Fruit fly (Drosophila melanogaster) whole organism, wandering third instar larva: ENCODE results near the gene Myc.

Experiments
- Abd-B ChIP-seq: fragments of >200 bp; optimal IDR thresholded peaks from 2 replicates; lab custom pipeline; 2017; ENCODE audit warnings: missing biosample characterization, missing genetic modification characterization
- CG32264 ChIP-seq: fragments of 200-800 bp; sonication (Bioruptor generic); optimal IDR thresholded peaks from 2 replicates; lab custom pipeline; 2016; ENCODE audit warnings: missing biosample characterization, missing genetic modification characterization
- CG9705 ChIP-seq: fragments of 200-800 bp; sonication (Bioruptor generic); optimal IDR thresholded peaks from 2 replicates; lab custom pipeline; 2018; ENCODE audit warnings: missing biosample characterization, mild to moderate bottlenecking, missing genetic modification characterization
- CrebA ChIP-seq: fragments of 200-800 bp; sonication (Bioruptor generic); optimal IDR thresholded peaks from 2 replicates; lab custom pipeline; 2016; ENCODE audit warnings: missing biosample characterization, mild to moderate bottlenecking, missing genetic modification characterization, borderline replicate concordance
- Dfd ChIP-seq: fragments of >200 bp; optimal IDR thresholded peaks from 2 replicates; lab custom pipeline; 2017; ENCODE audit warnings: missing biosample characterization, missing genetic modification characterization
- Dif ChIP-seq: fragments of 200-275, 200-300 bp; sonication (Bioruptor generic); optimal IDR thresholded peaks from 2 replicates; lab custom pipeline; 2018; ENCODE audit warnings: missing biosample characterization, missing genetic modification characterization; ENCODE audit not compliant: partially characterized antibody
- GATAd ChIP-seq: sonication (Bioruptor generic); optimal IDR thresholded peaks from 2 replicates; lab custom pipeline; 2016; ENCODE audit warnings: missing biosample characterization, missing genetic modification characterization
- HLH106 ChIP-seq: fragments of 200-800 bp; optimal IDR thresholded peaks from 3 replicates; lab custom pipeline; 2019; ENCODE audit warnings: missing biosample characterization, mild to moderate bottlenecking, missing genetic modification characterization, moderate library complexity
- Hnf4 ChIP-seq: fragments of 200-800 bp; sonication (Bioruptor generic); optimal IDR thresholded peaks from 2 replicates; lab custom pipeline; 2016; ENCODE audit warnings: missing biosample characterization, mild to moderate bottlenecking, missing genetic modification characterization
- Hr78 ChIP-seq: fragments of >200 bp; optimal IDR thresholded peaks from 2 replicates; lab custom pipeline; 2017; ENCODE audit warnings: missing biosample characterization, missing genetic modification characterization
- Hr83 ChIP-seq: fragments of 200-300 bp; sonication (Bioruptor generic); optimal IDR thresholded peaks from 2 replicates; lab custom pipeline; 2016; ENCODE audit warnings: missing biosample characterization, mild to moderate bottlenecking, missing genetic modification characterization, moderate library complexity; ENCODE audit not compliant: poor library complexity, severe bottlenecking
- Jra ChIP-seq: sonication (Bioruptor generic); optimal IDR thresholded peaks from 2 replicates; lab custom pipeline; 2016; ENCODE audit warnings: missing biosample characterization, missing genetic modification characterization
- Mio ChIP-seq: sonication (Bioruptor generic); optimal IDR thresholded peaks from 2 replicates; lab custom pipeline; 2016; ENCODE audit warnings: missing biosample characterization, missing genetic modification characterization
- Myc ChIP-seq: fragments of >200 bp; optimal IDR thresholded peaks from 2 replicates; lab custom pipeline; 2017
- N ChIP-seq: fragments of >200 bp; optimal IDR thresholded peaks from 2 replicates; lab custom pipeline; 2018; ENCODE audit warnings: missing biosample characterization, missing external identifiers, missing genetic modification characterization
- OdsH ChIP-seq: fragments of 200-800 bp; sonication (Bioruptor generic); optimal IDR thresholded peaks from 2 replicates; lab custom pipeline; 2016; ENCODE audit warnings: missing biosample characterization, mild to moderate bottlenecking, missing genetic modification characterization
- Rel ChIP-seq, 2 experiments: fragments of 200-800 bp; sonication (Bioruptor generic) in 1 of 2; optimal IDR thresholded peaks; 2 replicates in 1 of 2; 3 replicates in 1 of 2; lab custom pipeline; 2016 to 2019; ENCODE audit warnings: mild to moderate bottlenecking in 2 of 2, missing biosample characterization in 2 of 2, missing genetic modification characterization in 2 of 2, moderate library complexity in 1 of 2
- Sp1 ChIP-seq: fragments of 200-800 bp; sonication (Bioruptor generic); optimal IDR thresholded peaks from 3 replicates; lab custom pipeline; 2019; ENCODE audit warnings: missing biosample characterization, mild to moderate bottlenecking, missing genetic modification characterization, moderate library complexity
- Vsx2 ChIP-seq: fragments of 200-300, 225-300 bp; sonication (Bioruptor generic); optimal IDR thresholded peaks from 2 replicates; lab custom pipeline; 2018; ENCODE audit warnings: missing biosample characterization, missing genetic modification characterization; ENCODE audit not compliant: partially characterized antibody
- br ChIP-seq: fragments of 200-800 bp; sonication (Bioruptor generic); optimal IDR thresholded peaks from 2 replicates; lab custom pipeline; 2016; ENCODE audit warnings: missing biosample characterization, missing genetic modification characterization
- brk ChIP-seq: fragments of 200-800 bp; sonication (Bioruptor generic); optimal IDR thresholded peaks from 2 replicates; lab custom pipeline; 2016; ENCODE audit warnings: missing biosample characterization, mild to moderate bottlenecking, missing genetic modification characterization
- dl ChIP-seq, 2 experiments: fragments of 175-275, 200-275 bp in 1 of 2; fragments of 200-275 bp in 1 of 2; sonication (Bioruptor generic); optimal IDR thresholded peaks; lab custom pipeline; 2018; ENCODE audit warnings: mild to moderate bottlenecking in 2 of 2, missing biosample characterization in 2 of 2, missing genetic modification characterization in 2 of 2, moderate library complexity in 2 of 2; ENCODE audit not compliant: partially characterized antibody in 2 of 2, insufficient read depth in 1 of 2
- dmrt93B ChIP-seq: fragments of 200-800 bp; sonication (Bioruptor generic); optimal IDR thresholded peaks from 2 replicates; lab custom pipeline; 2018; ENCODE audit warnings: missing biosample characterization, mild to moderate bottlenecking, missing genetic modification characterization
- dsf ChIP-seq: sonication (Bioruptor generic); optimal IDR thresholded peaks from 2 replicates; lab custom pipeline; 2016; ENCODE audit warnings: missing biosample characterization, missing genetic modification characterization, borderline replicate concordance
- ey ChIP-seq: fragments of 200-800 bp; sonication (Bioruptor generic); optimal IDR thresholded peaks from 2 replicates; lab custom pipeline; 2016; ENCODE audit warnings: missing biosample characterization, missing genetic modification characterization
- foxo ChIP-seq, 2 experiments: fragments of 200-800 bp; sonication (Bioruptor generic); optimal IDR thresholded peaks; 2 replicates in 1 of 2; 3 replicates in 1 of 2; lab custom pipeline; 2016 to 2017; ENCODE audit warnings: missing biosample characterization in 2 of 2, missing genetic modification characterization in 2 of 2
- fru ChIP-seq: fragments of 200-800 bp; sonication (Bioruptor generic); optimal IDR thresholded peaks from 3 replicates; lab custom pipeline; 2016; ENCODE audit warnings: missing biosample characterization, mild to moderate bottlenecking, missing genetic modification characterization
- h ChIP-seq: fragments of 200-800 bp; sonication (Bioruptor generic); optimal IDR thresholded peaks from 3 replicates; lab custom pipeline; 2016; ENCODE audit warnings: missing biosample characterization, mild to moderate bottlenecking, missing genetic modification characterization
- jim ChIP-seq: fragments of 175-275, 200-325 bp; sonication (Bioruptor generic); optimal IDR thresholded peaks from 2 replicates; lab custom pipeline; 2016; ENCODE audit warnings: missing biosample characterization, mild to moderate bottlenecking, missing genetic modification characterization
- lola ChIP-seq: fragments of >200 bp; optimal IDR thresholded peaks from 2 replicates; lab custom pipeline; 2017; ENCODE audit warnings: missing biosample characterization, missing genetic modification characterization
- pan ChIP-seq: fragments of >200 bp; optimal IDR thresholded peaks from 2 replicates; lab custom pipeline; 2017
- psq ChIP-seq: fragments of 200-800 bp; sonication (Bioruptor generic); optimal IDR thresholded peaks from 3 replicates; lab custom pipeline; 2017; ENCODE audit warnings: missing biosample characterization, mild to moderate bottlenecking, missing genetic modification characterization, moderate library complexity
- rgr ChIP-seq: fragments of 200-800 bp; sonication (Bioruptor generic); optimal IDR thresholded peaks from 3 replicates; lab custom pipeline; 2016; ENCODE audit warnings: missing biosample characterization, mild to moderate bottlenecking, missing genetic modification characterization
- sage ChIP-seq: fragments of 200-800 bp; sonication (Bioruptor generic); optimal IDR thresholded peaks from 2 replicates; lab custom pipeline; 2016; ENCODE audit warnings: missing biosample characterization, mild to moderate bottlenecking, missing genetic modification characterization
- sv ChIP-seq: fragments of 200-800 bp; sonication (Bioruptor generic); optimal IDR thresholded peaks from 3 replicates; lab custom pipeline; 2016; ENCODE audit warnings: missing biosample characterization, missing genetic modification characterization
- tai ChIP-seq: sonication (Bioruptor generic); optimal IDR thresholded peaks from 2 replicates; lab custom pipeline; 2016; ENCODE audit warnings: missing biosample characterization, missing genetic modification characterization
- usp ChIP-seq: fragments of >200 bp; optimal IDR thresholded peaks from 2 replicates; lab custom pipeline; 2017; ENCODE audit warnings: missing biosample characterization, missing genetic modification characterization
- woc ChIP-seq: sonication (Bioruptor generic); optimal IDR thresholded peaks from 2 replicates; lab custom pipeline; 2016; ENCODE audit warnings: missing biosample characterization, mild to moderate bottlenecking, missing genetic modification characterization

Myc gene

DNA sequence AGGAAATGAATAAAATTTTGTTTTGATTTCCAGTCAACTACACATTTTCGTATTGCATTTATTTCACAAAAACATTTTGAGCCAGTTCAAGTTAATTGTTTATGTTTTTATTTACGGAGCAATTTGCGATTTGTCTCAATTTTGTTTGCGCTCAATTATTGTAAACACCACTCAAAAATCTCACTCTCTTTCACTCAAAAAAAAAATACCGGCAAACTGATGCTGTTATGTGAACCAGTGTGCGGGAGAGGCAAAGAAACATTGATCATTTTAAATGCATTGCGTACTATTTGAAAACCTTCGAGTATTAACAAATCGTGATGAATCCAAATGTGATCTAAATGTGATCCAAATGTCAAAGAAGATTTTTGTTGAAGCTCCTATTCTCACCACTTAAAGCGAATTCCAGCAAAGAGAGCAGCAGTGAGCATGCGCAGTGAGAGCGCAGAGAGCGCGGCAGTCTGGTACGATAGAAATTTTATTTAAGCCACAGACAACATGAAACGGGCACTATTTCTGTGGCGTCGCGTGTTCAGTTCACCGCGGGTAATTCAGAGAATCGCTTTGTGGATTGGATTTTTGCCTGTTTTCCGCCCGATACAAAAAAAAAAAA lies at the start of gene Myc:
Gene Myc (plus strand): TSS at position 504 of the 613 bp plus-strand sequence.
- TF ChIP-seq brk (GFP tag; lab: Kevin White, UChicago): no peak
- no peak for TF ChIP-seq GATAd (GFP tag; lab: Kevin White, UChicago)
- TF ChIP-seq CG9705 (GFP tag; lab: Kevin White, UChicago): no peak
- TF ChIP-seq Jra (GFP tag; lab: Kevin White, UChicago): no peak
- TF ChIP-seq OdsH (GFP tag; lab: Kevin White, UChicago): no peak
- no peak for TF ChIP-seq sage
- TF ChIP-seq Sp1 (GFP tag; lab: Kevin White, UChicago): peak; percentile 13
- TF ChIP-seq usp (GFP tag; lab: Kevin White, UChicago): no peak
- TF ChIP-seq sv: no peak
- no peak for TF ChIP-seq pan (lab: Kevin White, UChicago)
- no peak for TF ChIP-seq Rel (GFP tag; optimal IDR thresholded peaks at IDR 0.05; lab: Kevin White, UChicago)
- no peak for TF ChIP-seq Rel (tag; optimal IDR thresholded peaks at IDR 0.05; lab: Kevin White, UChicago)
- peak; percentile 21 for TF ChIP-seq fru (GFP tag; lab: Kevin White, UChicago)
- TF ChIP-seq rgr (GFP tag; lab: Kevin White, UChicago): no peak
- no peak for TF ChIP-seq woc (GFP tag; lab: Kevin White, UChicago)
- no peak for TF ChIP-seq N (GFP tag; lab: Kevin White, UChicago)
- peak; percentile 76 for TF ChIP-seq Dif (GFP tag; lab: Kevin White, UChicago)
- no peak for TF ChIP-seq Abd-B
- TF ChIP-seq dsf (GFP tag; lab: Kevin White, UChicago): no peak
- no peak for TF ChIP-seq Hr78
- no peak for TF ChIP-seq Hr83 (GFP tag; lab: Kevin White, UChicago)
- no peak for TF ChIP-seq tai (GFP tag; lab: Kevin White, UChicago)
- no peak for TF ChIP-seq Hnf4 (GFP tag; lab: Kevin White, UChicago)
- TF ChIP-seq ey: no peak
- peak; percentile 28 for TF ChIP-seq jim (GFP tag; lab: Kevin White, UChicago)
- TF ChIP-seq Myc (lab: Kevin White, UChicago): no peak
- no peak for TF ChIP-seq br (GFP tag; lab: Kevin White, UChicago)
- no peak for TF ChIP-seq foxo (GFP tag; optimal IDR thresholded peaks at IDR 0.05; lab: Kevin White, UChicago)
- no peak for TF ChIP-seq HLH106 (tag; lab: Kevin White, UChicago)
- peak; percentile 49 to 57 for TF ChIP-seq dl (GFP tag; optimal IDR thresholded peaks at IDR 0.05; lab: Kevin White, UChicago; ENCODE audit: insufficient read depth in 1 of 2, partially characterized antibody in 2 of 2)
- TF ChIP-seq lola (GFP tag; lab: Kevin White, UChicago): no peak
- no peak for TF ChIP-seq Mio (GFP tag; lab: Kevin White, UChicago)
- no peak for TF ChIP-seq CG32264 (GFP tag; lab: Kevin White, UChicago)
- peak; percentile 82 for TF ChIP-seq Vsx2 (GFP tag; lab: Kevin White, UChicago)
- TF ChIP-seq CrebA (GFP tag; lab: Kevin White, UChicago): peak; percentile 21
- TF ChIP-seq psq (GFP tag; lab: Kevin White, UChicago): no peak
- no peak for TF ChIP-seq Dfd (GFP tag; lab: Kevin White, UChicago)
- no peak for TF ChIP-seq h (GFP tag; lab: Kevin White, UChicago)
- no peak for TF ChIP-seq dmrt93B (GFP tag; lab: Kevin White, UChicago)

- TF ChIP-seq dmrt93B (GFP tag; lab: Kevin White, UChicago): peak; percentile 10
- TF ChIP-seq psq (GFP tag; lab: Kevin White, UChicago): peak; percentile 27
- TF ChIP-seq usp (GFP tag; lab: Kevin White, UChicago): no peak
- peak; percentile 50 for TF ChIP-seq h (GFP tag; lab: Kevin White, UChicago)
- no peak for TF ChIP-seq brk (GFP tag; lab: Kevin White, UChicago)
- peak; percentile 32 for TF ChIP-seq OdsH (GFP tag; lab: Kevin White, UChicago)
- TF ChIP-seq br (GFP tag; lab: Kevin White, UChicago): peak; percentile 14
- peak; percentile 23 for TF ChIP-seq Hnf4 (GFP tag; lab: Kevin White, UChicago)
- TF ChIP-seq Dfd (GFP tag; lab: Kevin White, UChicago): no peak
- TF ChIP-seq ey: peak; percentile 64
- TF ChIP-seq HLH106 (tag; lab: Kevin White, UChicago): peak; percentile 43
- peak; percentile 17 for TF ChIP-seq Hr83 (GFP tag; lab: Kevin White, UChicago)
- TF ChIP-seq sv: peak; percentile 47
- TF ChIP-seq fru (GFP tag; lab: Kevin White, UChicago): peak; percentile 42
- peak; percentile 48 for TF ChIP-seq rgr (GFP tag; lab: Kevin White, UChicago)
- TF ChIP-seq foxo (GFP tag; optimal IDR thresholded peaks at IDR 0.05; lab: Kevin White, UChicago): peak in 1 of 2 experiments; percentile 67
- no peak for TF ChIP-seq dsf (GFP tag; lab: Kevin White, UChicago)
- no peak for TF ChIP-seq Abd-B
- TF ChIP-seq, all 38 proteins: peak for 13
Observed at dm6 chrX:3328980-3329379, 44.0 kb upstream of the Myc start.
